Fruit fly (Drosophila melanogaster) whole organism, embryonic: ENCODE data around the gene AhcyL1.
A peak's percentile ranks its signal among the peaks of the same experiment; 100 is the strongest.

Experiments
- Blimp-1 ChIP-seq: fragments of 200-800 bp; sonication (Bioruptor generic); optimal IDR thresholded peaks from 3 replicates; lab custom pipeline; 2018; ENCODE audit warnings: missing biosample characterization, missing genetic modification characterization, mild to moderate bottlenecking, moderate library complexity, missing genetic modification reagents
- CG10274 ChIP-seq: fragments of 200-800 bp; sonication (Bioruptor generic); optimal IDR thresholded peaks from 3 replicates; lab custom pipeline; 2017; ENCODE audit warnings: missing biosample characterization, mild to moderate bottlenecking, missing genetic modification characterization
- CG13287 ChIP-seq: fragments of 200-800 bp; sonication (Bioruptor generic); IDR thresholded peaks from 2 replicates; pipeline ENCODE4 v1.3.6; 2022; ENCODE audit warnings: missing biosample characterization, missing genetic modification characterization; ENCODE audit not compliant: partially characterized antibody
- CG13296 ChIP-seq: fragments of 200-800 bp; sonication (Bioruptor generic); optimal IDR thresholded peaks from 3 replicates; lab custom pipeline; 2018; ENCODE audit warnings: missing biosample characterization, mild to moderate bottlenecking, missing genetic modification characterization
- CG13424 ChIP-seq: fragments of 200-800 bp; sonication (Bioruptor generic); optimal IDR thresholded peaks from 2 replicates; lab custom pipeline; 2019; ENCODE audit warnings: missing biosample characterization, mild to moderate bottlenecking, missing genetic modification characterization, moderate library complexity
- CG15601 ChIP-seq: fragments of 200-800 bp; sonication (Bioruptor generic); optimal IDR thresholded peaks from 3 replicates; lab custom pipeline; 2019; ENCODE audit warnings: missing biosample characterization, mild to moderate bottlenecking, missing genetic modification characterization, moderate library complexity
- CG17186 ChIP-seq: fragments of 200-800 bp; sonication (Bioruptor generic); optimal IDR thresholded peaks from 3 replicates; lab custom pipeline; 2017; ENCODE audit warnings: missing biosample characterization, missing genetic modification reagents, missing genetic modification characterization
- CG30403 ChIP-seq: fragments of 200-800 bp; sonication (Bioruptor generic); optimal IDR thresholded peaks from 3 replicates; lab custom pipeline; 2016; ENCODE audit warnings: missing biosample characterization, missing genetic modification characterization
- CG30431 ChIP-seq: fragments of 200-800 bp; sonication (Bioruptor generic); optimal IDR thresholded peaks from 2 replicates; lab custom pipeline; 2017; ENCODE audit warnings: missing biosample characterization, missing genetic modification characterization
- CG4730 ChIP-seq: fragments of 200-800 bp; sonication (Bioruptor generic); IDR thresholded peaks from 2 replicates; pipeline ENCODE4 v1.3.6; 2022; ENCODE audit warnings: missing biosample characterization, missing genetic modification characterization
- CG7271 ChIP-seq: fragments of 200-800 bp; sonication (Bioruptor generic); optimal IDR thresholded peaks from 2 replicates; lab custom pipeline; 2018; ENCODE audit warnings: missing biosample characterization, mild to moderate bottlenecking, missing genetic modification characterization, moderate library complexity
- CG7357 ChIP-seq: fragments of 200-800 bp; sonication (Bioruptor generic); IDR thresholded peaks from 3 replicates; pipeline ENCODE4 v1.3.6; 2022; ENCODE audit warnings: missing biosample characterization, missing genetic modification characterization
- CG7987 ChIP-seq: fragments of 200-800 bp; sonication (Bioruptor generic); optimal IDR thresholded peaks from 2 replicates; lab custom pipeline; 2018; ENCODE audit warnings: missing biosample characterization, mild to moderate bottlenecking, missing genetic modification characterization, moderate library complexity
- CG8924 ChIP-seq: fragments of 200-800 bp; optimal IDR thresholded peaks from 3 replicates; lab custom pipeline; 2019; ENCODE audit warnings: missing biosample characterization, mild to moderate bottlenecking, missing genetic modification characterization, moderate library complexity
- Chrac-16 ChIP-seq: fragments of 200-800 bp; sonication (Bioruptor generic); optimal IDR thresholded peaks from 3 replicates; lab custom pipeline; 2016; ENCODE audit warnings: missing biosample characterization, missing genetic modification characterization
- D19B ChIP-seq: fragments of 200-800 bp; sonication (Bioruptor generic); optimal IDR thresholded peaks from 2 replicates; lab custom pipeline; 2017; ENCODE audit warnings: missing biosample characterization, mild to moderate bottlenecking, missing genetic modification characterization
- E2f1 ChIP-seq: fragments of 200-800 bp; sonication (Bioruptor generic); IDR thresholded peaks from 2 replicates; pipeline ENCODE4 v1.3.6; 2022; ENCODE audit warnings: missing biosample characterization, missing genetic modification characterization
- E2f2 ChIP-seq: fragments of 200-800 bp; sonication (Bioruptor generic); IDR thresholded peaks from 2 replicates; pipeline ENCODE4 v1.3.6; 2022; ENCODE audit warnings: missing biosample characterization, missing genetic modification characterization
- Fer2 ChIP-seq: fragments of 200-800 bp; sonication (Bioruptor generic); optimal IDR thresholded peaks from 2 replicates; lab custom pipeline; 2018; ENCODE audit warnings: missing biosample characterization, mild to moderate bottlenecking, missing genetic modification characterization, moderate library complexity
- HHEX ChIP-seq: fragments of 200-800 bp; sonication (Bioruptor generic); optimal IDR thresholded peaks from 3 replicates; lab custom pipeline; 2017; ENCODE audit warnings: missing biosample characterization, mild to moderate bottlenecking, missing genetic modification characterization, missing genetic modification reagents
- HLH4C ChIP-seq: fragments of 200-800 bp; sonication (Bioruptor generic); IDR thresholded peaks from 3 replicates; pipeline ENCODE4 v1.3.6; 2022; ENCODE audit warnings: missing biosample characterization, missing genetic modification characterization; ENCODE audit not compliant: partially characterized antibody
- Hey ChIP-seq: fragments of 200-800 bp; sonication (Bioruptor generic); optimal IDR thresholded peaks from 3 replicates; lab custom pipeline; 2018; ENCODE audit warnings: missing biosample characterization, mild to moderate bottlenecking, missing genetic modification characterization
- Lim3 ChIP-seq: fragments of 200-800 bp; sonication (Bioruptor generic); IDR thresholded peaks from 2 replicates; pipeline ENCODE4 v1.3.6; 2022; ENCODE audit warnings: missing biosample characterization, missing genetic modification characterization
- MESR4 ChIP-seq: fragments of 200-800 bp; sonication (Bioruptor generic); optimal IDR thresholded peaks from 2 replicates; lab custom pipeline; 2018; ENCODE audit warnings: missing biosample characterization, mild to moderate bottlenecking, missing genetic modification characterization, moderate library complexity
- Oaz ChIP-seq: fragments of 200-800 bp; sonication (Bioruptor generic); IDR thresholded peaks from 2 replicates; pipeline ENCODE4 v1.3.6; 2022; ENCODE audit warnings: missing biosample characterization, missing genetic modification characterization
- Ptx1 ChIP-seq: fragments of 200-800 bp; sonication (Bioruptor generic); IDR thresholded peaks from 2 replicates; pipeline ENCODE4 v1.3.6; 2022; ENCODE audit warnings: missing biosample characterization, missing genetic modification characterization
- Spps ChIP-seq: fragments of 200-800 bp; sonication (Bioruptor generic); optimal IDR thresholded peaks from 2 replicates; lab custom pipeline; 2018; ENCODE audit warnings: missing biosample characterization, mild to moderate bottlenecking, missing genetic modification characterization
- Trl ChIP-seq, 3 experiments: fragments of >200 bp in 2 of 3; fragments of 200-800 bp in 1 of 3; sonication (Bioruptor generic) in 1 of 3; optimal IDR thresholded peaks; 2 replicates in 1 of 3; 3 replicates in 2 of 3; lab custom pipeline; 2016 to 2017; ENCODE audit warnings: missing biosample characterization in 1 of 3, missing genetic modification characterization in 1 of 3
- bigmax ChIP-seq: fragments of 200-800 bp; sonication (Bioruptor generic); optimal IDR thresholded peaks from 2 replicates; lab custom pipeline; 2018; ENCODE audit warnings: missing biosample characterization, mild to moderate bottlenecking, missing genetic modification characterization
- caup ChIP-seq: fragments of 200-800 bp; sonication (Bioruptor generic); optimal IDR thresholded peaks from 3 replicates; lab custom pipeline; 2017; ENCODE audit warnings: missing biosample characterization, mild to moderate bottlenecking, missing genetic modification characterization, moderate library complexity; ENCODE audit not compliant: severe bottlenecking
- cwo ChIP-seq: fragments of 200-800 bp; sonication (Bioruptor generic); optimal IDR thresholded peaks from 3 replicates; lab custom pipeline; 2017; ENCODE audit warnings: missing biosample characterization, missing genetic modification characterization, mild to moderate bottlenecking, moderate library complexity, missing genetic modification reagents
- disco-r ChIP-seq: fragments of 200-800 bp; sonication (Bioruptor generic); optimal IDR thresholded peaks from 2 replicates; lab custom pipeline; 2016; ENCODE audit warnings: missing biosample characterization, missing genetic modification characterization
- fu2 ChIP-seq: fragments of 200-800 bp; sonication (Bioruptor generic); optimal IDR thresholded peaks from 2 replicates; lab custom pipeline; 2016; ENCODE audit warnings: missing biosample characterization, missing genetic modification characterization
- gt ChIP-seq: fragments of 200-800 bp; sonication (Bioruptor generic); IDR thresholded peaks from 2 replicates; pipeline ENCODE4 v1.3.6; 2022; ENCODE audit warnings: missing biosample characterization, missing genetic modification characterization
- h ChIP-seq: fragments of >200 bp; optimal IDR thresholded peaks from 2 replicates; lab custom pipeline; 2017
- jigr1 ChIP-seq: fragments of 200-800 bp; sonication (Bioruptor generic); IDR thresholded peaks from 3 replicates; pipeline ENCODE4 v1.3.6; 2022; ENCODE audit warnings: missing biosample characterization, missing genetic modification characterization
- kah ChIP-seq: fragments of 200-800 bp; sonication (Bioruptor generic); optimal IDR thresholded peaks from 2 replicates; lab custom pipeline; 2018; ENCODE audit warnings: missing biosample characterization, mild to moderate bottlenecking, missing genetic modification characterization
- knrl ChIP-seq: fragments of 200-800 bp; sonication (Bioruptor generic); IDR thresholded peaks from 3 replicates; pipeline ENCODE4 v1.3.6; 2022; ENCODE audit warnings: missing biosample characterization, missing genetic modification characterization; ENCODE audit not compliant: partially characterized antibody
- maf-S ChIP-seq: fragments of 200-800 bp; sonication (Bioruptor generic); optimal IDR thresholded peaks from 2 replicates; lab custom pipeline; 2016; ENCODE audit warnings: missing biosample characterization, missing genetic modification characterization
- nmo ChIP-seq: fragments of 200-800 bp; sonication (Bioruptor generic); optimal IDR thresholded peaks from 2 replicates; lab custom pipeline; 2018; ENCODE audit warnings: missing biosample characterization, mild to moderate bottlenecking, missing genetic modification characterization, moderate library complexity
- onecut ChIP-seq: fragments of 200-800 bp; sonication (Bioruptor generic); IDR thresholded peaks from 2 replicates; pipeline ENCODE4 v1.3.6; 2022; ENCODE audit warnings: missing biosample characterization, missing genetic modification characterization
- pzg ChIP-seq: fragments of 200-800 bp; sonication (Bioruptor generic); optimal IDR thresholded peaks from 3 replicates; lab custom pipeline; 2018; ENCODE audit warnings: missing biosample characterization, mild to moderate bottlenecking, missing genetic modification characterization, moderate library complexity
- ro ChIP-seq: fragments of 200-800 bp; sonication (Bioruptor generic); IDR thresholded peaks from 2 replicates; pipeline ENCODE4 v1.3.6; 2022; ENCODE audit warnings: missing biosample characterization, missing genetic modification characterization
- shn ChIP-seq: fragments of 200-800 bp; sonication (Bioruptor generic); optimal IDR thresholded peaks from 3 replicates; lab custom pipeline; 2016; ENCODE audit warnings: missing biosample characterization, missing genetic modification characterization
- sim ChIP-seq: fragments of 200-800 bp; sonication (Bioruptor generic); IDR thresholded peaks from 2 replicates; pipeline ENCODE4 v1.3.6; 2022; ENCODE audit warnings: missing biosample characterization, missing genetic modification characterization
- sisA ChIP-seq: fragments of 200-800 bp; sonication (Bioruptor generic); IDR thresholded peaks from 2 replicates; pipeline ENCODE4 v1.3.6; 2022; ENCODE audit warnings: missing biosample characterization, missing genetic modification characterization
- sqz ChIP-seq: fragments of 200-800 bp; sonication (Bioruptor generic); optimal IDR thresholded peaks from 3 replicates; lab custom pipeline; 2018; ENCODE audit warnings: missing biosample characterization, mild to moderate bottlenecking, missing genetic modification characterization
- sr ChIP-seq: fragments of 200-800 bp; sonication (Bioruptor generic); IDR thresholded peaks from 3 replicates; pipeline ENCODE4 v1.3.6; 2022; ENCODE audit warnings: missing biosample characterization, missing genetic modification characterization
- stc ChIP-seq: fragments of 200-800 bp; sonication (Bioruptor generic); IDR thresholded peaks from 2 replicates; pipeline ENCODE4 v1.3.6; 2022; ENCODE audit warnings: missing biosample characterization, missing genetic modification characterization
- stwl ChIP-seq: fragments of 200-800 bp; sonication (Bioruptor generic); optimal IDR thresholded peaks from 3 replicates; lab custom pipeline; 2018; ENCODE audit warnings: missing biosample characterization, mild to moderate bottlenecking, missing genetic modification characterization, moderate library complexity

The AhcyL1 gene

DNA sequence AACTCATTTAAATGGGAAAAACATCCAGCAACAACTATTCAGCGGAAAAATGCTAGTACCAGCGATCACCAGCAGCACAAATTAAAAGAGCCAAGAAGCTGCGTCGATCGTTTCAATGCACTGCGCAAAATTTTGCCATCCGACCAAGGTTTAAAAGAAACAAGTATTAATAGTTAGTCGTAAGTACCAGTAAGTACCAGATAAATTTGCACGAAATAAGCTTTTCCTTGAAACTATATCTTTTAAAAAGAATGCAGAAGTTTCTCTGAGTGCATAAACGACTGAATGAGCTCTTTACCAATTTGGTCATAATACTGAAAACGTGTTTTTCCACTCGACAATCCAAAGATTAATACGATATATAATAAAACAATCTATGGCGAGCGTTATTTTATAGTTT lies 38.9 kb downstream of the AhcyL1 start (continued):
- TF ChIP-seq sqz (GFP tag; lab: Kevin White, UChicago) (no peak), gt (GFP tag; lab: Robert Waterston, UW) (no peak), cwo (GFP tag; lab: Kevin White, UChicago) (peak; percentile 47), Oaz (GFP tag; lab: Robert Waterston, UW) (peak; percentile 53), CG30431 (GFP tag; lab: Kevin White, UChicago) (peak; percentile 44), fu2 (GFP tag; lab: Kevin White, UChicago) (peak; percentile 78), Trl (optimal IDR thresholded peaks at IDR 0.05; lab: Kevin White, UChicago) (no peak), Trl (GFP tag; optimal IDR thresholded peaks at IDR 0.05; lab: Kevin White, UChicago) (peak; percentile 49), jigr1 (GFP tag; lab: Robert Waterston, UW) (peak; percentile 47; the same call in 1 of the 3 replicates), HLH4C (no peak), CG8924 (tag; lab: Kevin White, UChicago) (peak; percentile 40), disco-r (GFP tag; lab: Kevin White, UChicago) (peak; percentile 48), sr (peak; percentile 34; the same call in 1 of the 3 replicates), shn (GFP tag; lab: Kevin White, UChicago) (peak; percentile 63), CG7357 (GFP tag; lab: Robert Waterston, UW) (peak; percentile 58; the same call in 1 of the 3 replicates), caup (GFP tag; lab: Kevin White, UChicago) (peak; percentile 72), CG13287 (GFP tag; lab: Robert Waterston, UW) (no peak), E2f1 (peak; percentile 61), Spps (no peak), sim (no peak), CG13296 (GFP tag; lab: Kevin White, UChicago) (no peak), CG15601 (tag; lab: Kevin White, UChicago) (no peak), CG13424 (tag; lab: Kevin White, UChicago) (peak; percentile 64), Ptx1 (peak; percentile 76), Fer2 (no peak), pzg (GFP tag; lab: Kevin White, UChicago) (no peak), stwl (tag; lab: Kevin White, UChicago) (no peak), CG17186 (GFP tag; lab: Kevin White, UChicago) (no peak), stc (GFP tag; lab: Robert Waterston, UW) (0 out of 2 replicates have a peak, but pooled peaks have one; percentile 23), Lim3 (GFP tag; lab: Robert Waterston, UW) (no peak), D19B (GFP tag; lab: Kevin White, UChicago) (peak; percentile 15), h (lab: Kevin White, UChicago) (no peak), E2f2 (GFP tag; lab: Robert Waterston, UW) (peak; percentile 48), Chrac-16 (GFP tag; lab: Kevin White, UChicago) (peak; percentile 58), kah (GFP tag; lab: Kevin White, UChicago) (no peak), CG4730 (GFP tag; lab: Robert Waterston, UW) (peak; percentile 70; the same call in 1 of the 2 replicates), sisA (GFP tag; lab: Robert Waterston, UW) (peak; percentile 74), onecut (GFP tag; lab: Robert Waterston, UW) (peak; percentile 20; the same call in 1 of the 2 replicates), maf-S (GFP tag; lab: Kevin White, UChicago) (peak; percentile 53), MESR4 (GFP tag; lab: Kevin White, UChicago) (no peak), bigmax (GFP tag; lab: Kevin White, UChicago) (no peak), CG30403 (GFP tag; lab: Kevin White, UChicago) (peak; percentile 73), HHEX (peak; percentile 64), Blimp-1 (GFP tag; lab: Kevin White, UChicago) (peak; percentile 64), ro (GFP tag; lab: Robert Waterston, UW) (peak; percentile 58; the same call in 1 of the 2 replicates), CG10274 (GFP tag; lab: Kevin White, UChicago) (peak; percentile 35), CG7987 (GFP tag; lab: Kevin White, UChicago) (no peak), nmo (GFP tag; lab: Kevin White, UChicago) (peak; percentile 68), CG7271 (no peak), Hey (tag; lab: Kevin White, UChicago) (no peak), knrl (GFP tag; lab: Robert Waterston, UW) (no peak)
